Worm (Caenorhabditis elegans) whole organism, L2 larva: ENCODE results near the gene ZK1098.6.

ENCODE experiments used
- C34F6.9 ChIP-seq: fragments of 150-350 bp; optimal IDR thresholded peaks from 2 replicates; lab custom pipeline; 2014; ENCODE audit warnings: missing biosample characterization, missing genetic modification characterization
- F13H6.1 ChIP-seq: sonication (generic microtip); optimal IDR thresholded peaks from 2 replicates; lab custom pipeline; 2016; ENCODE audit warnings: missing genetic modification characterization, missing compliant biosample characterization
- R02D3.7 ChIP-seq: fragments of 150-350 bp; optimal IDR thresholded peaks from 2 replicates; lab custom pipeline; 2014; ENCODE audit warnings: missing biosample characterization, missing genetic modification characterization
- Y55F3AM.14 ChIP-seq: fragments of 200-800 bp; sonication (Bioruptor generic); optimal IDR thresholded peaks from 2 replicates; lab custom pipeline; 2018; ENCODE audit warnings: mild to moderate bottlenecking, missing genetic modification characterization, missing compliant biosample characterization
- aly-2 ChIP-seq: fragments of 150-350 bp; optimal IDR thresholded peaks from 2 replicates; lab custom pipeline; 2014; ENCODE audit warnings: missing biosample characterization, missing genetic modification characterization
- ama-1 ChIP-seq: fragments of 150-350 bp; optimal IDR thresholded peaks from 2 replicates; lab custom pipeline; 2018; ENCODE audit warnings: inconsistent platforms
- blmp-1 ChIP-seq: sonication (generic microtip); optimal IDR thresholded peaks from 2 replicates; lab custom pipeline; 2017; ENCODE audit warnings: missing genetic modification characterization, mild to moderate bottlenecking, missing compliant biosample characterization, antibody characterized with exemption, moderate library complexity; ENCODE audit not compliant: insufficient read depth
- ceh-16 ChIP-seq: fragments of 150-350 bp; optimal IDR thresholded peaks from 2 replicates; lab custom pipeline; 2014; ENCODE audit warnings: missing biosample characterization, missing genetic modification characterization
- ceh-82 ChIP-seq: fragments of 150-350 bp; optimal IDR thresholded peaks from 2 replicates; lab custom pipeline; 2014; ENCODE audit warnings: missing biosample characterization, missing genetic modification characterization
- crh-2 ChIP-seq: sonication (generic microtip); optimal IDR thresholded peaks from 2 replicates; lab custom pipeline; 2017; ENCODE audit warnings: missing biosample characterization, missing genetic modification characterization
- elt-1 ChIP-seq: fragments of 150-350 bp; optimal IDR thresholded peaks from 2 replicates; lab custom pipeline; 2014; ENCODE audit warnings: missing biosample characterization, missing genetic modification characterization
- elt-3 ChIP-seq: sonication (generic microtip); optimal IDR thresholded peaks from 2 replicates; lab custom pipeline; 2017; ENCODE audit warnings: missing biosample characterization, missing genetic modification characterization
- fos-1 ChIP-seq: fragments of 150-350 bp; optimal IDR thresholded peaks from 2 replicates; lab custom pipeline; 2014; ENCODE audit warnings: missing biosample characterization, missing genetic modification characterization
- gmeb-1 ChIP-seq: fragments of 150-350 bp; optimal IDR thresholded peaks from 2 replicates; lab custom pipeline; 2014; ENCODE audit warnings: missing biosample characterization, missing genetic modification characterization
- lin-11 ChIP-seq: fragments of 150-350 bp; sonication (generic microtip); optimal IDR thresholded peaks from 2 replicates; lab custom pipeline; 2014; ENCODE audit warnings: missing biosample characterization, missing genetic modification characterization, inconsistent platforms, mixed read lengths
- lin-13 ChIP-seq: fragments of 150-350 bp; optimal IDR thresholded peaks from 2 replicates; lab custom pipeline; 2014; ENCODE audit warnings: missing biosample characterization, missing genetic modification reagents, missing genetic modification characterization
- lin-39 ChIP-seq: fragments of 150-350 bp; optimal IDR thresholded peaks from 2 replicates; lab custom pipeline; 2014; ENCODE audit warnings: missing biosample characterization, missing genetic modification reagents, missing genetic modification characterization
- lsy-2 ChIP-seq, 2 experiments: fragments of 150-350 bp in 1 of 2; sonication (generic microtip) in 1 of 2; optimal IDR thresholded peaks; 2 replicates each; lab custom pipeline; 2014 to 2017; ENCODE audit warnings: missing biosample characterization in 2 of 2, missing genetic modification characterization in 2 of 2
- mab-5 ChIP-seq: fragments of 150-350 bp; optimal IDR thresholded peaks from 2 replicates; lab custom pipeline; 2014; ENCODE audit warnings: missing biosample characterization, missing genetic modification characterization
- mbf-1 ChIP-seq: sonication (generic microtip); optimal IDR thresholded peaks from 2 replicates; lab custom pipeline; 2017; ENCODE audit warnings: missing biosample characterization, missing genetic modification characterization
- mdl-1 ChIP-seq, 2 experiments: fragments of 150-350 bp in 1 of 2; sonication (generic microtip) in 1 of 2; optimal IDR thresholded peaks; 2 replicates each; lab custom pipeline; 2017; ENCODE audit warnings: missing biosample characterization in 2 of 2, missing genetic modification characterization in 2 of 2
- nhr-10 ChIP-seq: sonication (generic microtip); optimal IDR thresholded peaks from 2 replicates; lab custom pipeline; 2017; ENCODE audit warnings: missing biosample characterization, missing genetic modification characterization
- nhr-11 ChIP-seq: fragments of 150-350 bp; optimal IDR thresholded peaks from 2 replicates; lab custom pipeline; 2014; ENCODE audit warnings: missing biosample characterization, missing genetic modification characterization
- nhr-12 ChIP-seq: fragments of 150-350 bp; optimal IDR thresholded peaks from 2 replicates; lab custom pipeline; 2014; ENCODE audit warnings: missing biosample characterization, missing genetic modification characterization
- nhr-129 ChIP-seq: fragments of 150-350 bp; optimal IDR thresholded peaks from 2 replicates; lab custom pipeline; 2014; ENCODE audit warnings: missing biosample characterization, missing genetic modification characterization
- nhr-21 ChIP-seq: fragments of 150-350 bp; optimal IDR thresholded peaks from 2 replicates; lab custom pipeline; 2014; ENCODE audit warnings: missing biosample characterization, missing genetic modification characterization
- nhr-25 ChIP-seq: fragments of 150-350 bp; sonication (generic microtip); optimal IDR thresholded peaks from 3 replicates; lab custom pipeline; 2014; ENCODE audit warnings: missing biosample characterization, missing genetic modification characterization
- nhr-6 ChIP-seq: fragments of 150-350 bp; optimal IDR thresholded peaks from 2 replicates; lab custom pipeline; 2014; ENCODE audit warnings: missing biosample characterization, missing genetic modification characterization
- nhr-77 ChIP-seq: fragments of 150-350 bp; optimal IDR thresholded peaks from 2 replicates; lab custom pipeline; 2014; ENCODE audit warnings: missing biosample characterization, missing genetic modification characterization
- peb-1 ChIP-seq: fragments of 150-350 bp; optimal IDR thresholded peaks from 2 replicates; lab custom pipeline; 2014; ENCODE audit warnings: missing biosample characterization, missing genetic modification characterization
- sem-4 ChIP-seq: fragments of 150-350 bp; optimal IDR thresholded peaks from 2 replicates; lab custom pipeline; 2014; ENCODE audit warnings: missing biosample characterization, missing genetic modification reagents, missing genetic modification characterization
- skn-1 ChIP-seq: sonication (generic microtip); optimal IDR thresholded peaks from 2 replicates; lab custom pipeline; 2017; ENCODE audit warnings: missing biosample characterization, missing genetic modification characterization
- sma-3 ChIP-seq: sonication (generic microtip); optimal IDR thresholded peaks from 2 replicates; lab custom pipeline; 2016; ENCODE audit warnings: missing genetic modification reagents, missing genetic modification characterization, missing compliant biosample characterization
- sma-9 ChIP-seq, 2 experiments: fragments of 150-350 bp in 1 of 2; sonication (generic microtip) in 1 of 2; optimal IDR thresholded peaks; 2 replicates each; lab custom pipeline; 2014 to 2016; ENCODE audit warnings: missing genetic modification characterization in 2 of 2, mild to moderate bottlenecking in 1 of 2, missing biosample characterization in 1 of 2, missing compliant biosample characterization in 1 of 2, missing genetic modification reagents in 1 of 2, moderate library complexity in 1 of 2
- snpc-4 ChIP-seq: fragments of 150-350 bp; optimal IDR thresholded peaks from 2 replicates; lab custom pipeline; 2014; ENCODE audit warnings: missing biosample characterization, missing genetic modification characterization
- unc-39 ChIP-seq: fragments of 150-350 bp; optimal IDR thresholded peaks from 2 replicates; lab custom pipeline; 2014; ENCODE audit warnings: missing biosample characterization, missing genetic modification characterization
- unc-55 ChIP-seq: fragments of 150-350 bp; sonication (generic microtip); optimal IDR thresholded peaks from 3 replicates; lab custom pipeline; 2014; ENCODE audit warnings: missing biosample characterization, missing genetic modification reagents, missing genetic modification characterization
- zag-1 ChIP-seq: fragments of 150-350 bp; optimal IDR thresholded peaks from 2 replicates; lab custom pipeline; 2014; ENCODE audit warnings: missing biosample characterization, missing genetic modification characterization
- ztf-4 ChIP-seq: fragments of 150-350 bp; optimal IDR thresholded peaks from 2 replicates; lab custom pipeline; 2014; ENCODE audit warnings: missing biosample characterization, missing genetic modification characterization

The ZK1098.6 gene

DNA sequence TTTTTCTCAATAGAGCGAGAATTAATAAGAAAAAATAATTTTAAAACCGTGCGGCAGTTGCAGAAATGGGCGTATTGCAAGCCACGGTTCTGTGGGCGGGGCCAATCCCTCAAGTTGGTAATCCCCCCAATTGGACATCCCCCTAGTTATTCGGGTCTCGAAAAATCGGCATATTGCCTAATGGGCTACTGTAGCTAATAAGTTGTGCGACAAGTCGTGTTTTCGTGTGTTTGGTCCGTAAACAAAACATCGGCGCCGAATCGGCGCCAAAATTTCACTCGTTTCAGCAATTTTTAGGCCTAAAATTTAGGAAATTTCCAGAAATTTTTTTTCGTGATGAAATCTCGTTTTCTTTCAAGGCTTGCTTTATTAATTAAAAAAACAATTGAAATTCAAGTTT lies 22.6 kb upstream of the ZK1098.6 start:
- TF ChIP-seq C34F6.9 (tag; lab: Kevin White, UChicago) (no peak), peb-1 (tag; lab: Kevin White, UChicago) (no peak), elt-1 (tag; lab: Kevin White, UChicago) (no peak), lin-13 (no peak), ceh-16 (no peak), nhr-77 (tag; lab: Kevin White, UChicago) (no peak), nhr-6 (tag; lab: Kevin White, UChicago) (no peak), nhr-129 (tag; lab: Kevin White, UChicago) (no peak), gmeb-1 (no peak), nhr-25 (no peak), lsy-2 (tag; optimal IDR thresholded peaks at IDR 0.05; lab: Kevin White, UChicago) (no peak), sem-4 (no peak), Y55F3AM.14 (GFP tag; lab: Kevin White, UChicago) (no peak), sma-3 (GFP tag; lab: Kevin White, UChicago) (no peak)

DNA sequence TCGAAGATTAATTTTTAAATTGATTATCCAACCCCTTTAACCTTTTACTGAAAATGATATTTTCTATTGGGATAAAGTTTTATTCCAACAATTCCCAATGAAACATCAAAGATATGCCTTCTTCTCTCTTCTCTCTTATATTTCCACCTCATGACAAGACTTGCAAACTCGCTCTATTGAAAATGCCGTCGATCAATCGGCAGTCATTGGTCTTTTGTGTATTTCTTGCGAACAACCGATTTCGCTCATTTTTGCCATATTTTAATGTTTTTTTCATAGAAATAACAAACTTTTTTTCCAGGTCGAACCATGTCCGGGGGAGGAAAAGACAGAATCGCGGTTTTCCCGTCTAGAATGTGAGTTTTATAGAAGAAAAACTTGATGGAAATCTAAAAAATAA lies 19.2 kb upstream of the ZK1098.6 start, which contains the start of gene vha-14:
TSS of gene vha-14 (plus strand) at position 302 of the 400 bp plus-strand sequence.
- TF ChIP-seq unc-39 (no peak), nhr-25 (peak; percentile 9), ceh-82 (tag; lab: Kevin White, UChicago) (no peak), mdl-1 (tag; optimal IDR thresholded peaks at IDR 0.05; lab: Kevin White, UChicago) (no peak), sma-3 (GFP tag; lab: Kevin White, UChicago) (peak; percentile 4), lsy-2 (tag; optimal IDR thresholded peaks at IDR 0.05; lab: Kevin White, UChicago) (peak in 1 of 2 experiments; percentile 71), fos-1 (peak; percentile 60), crh-2 (tag; lab: Kevin White, UChicago) (peak; percentile 87), ama-1 (lab: Kevin White, UChicago) (peak; percentile 20), unc-55 (peak; percentile 64), sem-4 (no peak), blmp-1 (tag; lab: Kevin White, UChicago) (no peak), ztf-4 (tag; lab: Kevin White, UChicago) (peak; percentile 20), nhr-129 (tag; lab: Kevin White, UChicago) (peak; percentile 74), nhr-12 (tag; lab: Kevin White, UChicago) (no peak), C34F6.9 (tag; lab: Kevin White, UChicago) (peak; percentile 81), nhr-21 (peak; percentile 9), snpc-4 (tag; lab: Kevin White, UChicago) (peak; percentile 31)

DNA sequence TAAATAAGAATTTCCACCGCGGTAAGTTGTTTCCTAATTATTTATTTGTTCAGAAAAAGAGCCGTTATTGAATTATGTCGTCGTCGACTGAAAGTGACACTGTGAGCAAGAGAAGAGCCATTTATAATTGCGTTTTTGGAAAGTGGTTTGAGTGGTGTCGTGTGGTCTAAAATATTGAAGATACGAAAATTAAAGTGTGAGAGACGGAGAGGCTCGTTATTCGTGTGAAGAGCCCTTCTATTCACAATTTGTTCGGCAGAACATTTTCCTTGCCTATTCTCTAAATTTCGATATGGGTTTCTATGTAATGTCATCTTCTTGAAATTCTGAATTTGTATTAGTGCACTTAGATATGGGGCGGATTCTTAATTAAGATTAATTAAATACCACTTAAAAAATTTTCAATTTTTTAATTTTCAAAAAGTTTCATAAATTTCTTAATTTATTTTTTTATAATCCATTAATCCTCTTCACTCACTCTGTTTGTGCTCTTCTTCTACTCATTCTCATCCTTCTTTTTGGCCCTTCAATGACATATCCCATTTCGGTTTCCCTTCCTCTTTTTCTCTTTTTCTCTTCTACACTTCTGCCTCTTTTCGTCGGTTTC lies 17.1 kb upstream of the ZK1098.6 start:
- TF ChIP-seq C34F6.9 (tag; lab: Kevin White, UChicago) (peak; percentile 36), lsy-2 (tag; optimal IDR thresholded peaks at IDR 0.05; lab: Kevin White, UChicago) (peak in 1 of 2 experiments; percentile 42), mbf-1 (no peak), unc-55 (peak; percentile 38), lin-11 (no peak), nhr-25 (peak; percentile 53), aly-2 (no peak), nhr-10 (tag; lab: Kevin White, UChicago) (no peak), lin-39 (tag; lab: Kevin White, UChicago) (no peak), zag-1 (tag; lab: Kevin White, UChicago) (peak; percentile 29), elt-3 (tag; lab: Kevin White, UChicago) (no peak), R02D3.7 (tag; lab: Kevin White, UChicago) (no peak), ceh-82 (tag; lab: Kevin White, UChicago) (no peak), nhr-12 (tag; lab: Kevin White, UChicago) (no peak), mab-5 (tag; lab: Kevin White, UChicago) (no peak), unc-39 (no peak), sem-4 (no peak), skn-1 (no peak), ztf-4 (tag; lab: Kevin White, UChicago) (peak; percentile 23), lin-13 (peak; percentile 23), nhr-6 (tag; lab: Kevin White, UChicago) (peak; percentile 42), mdl-1 (tag; optimal IDR thresholded peaks at IDR 0.05; lab: Kevin White, UChicago) (no peak), ama-1 (lab: Kevin White, UChicago) (peak; percentile 39), crh-2 (tag; lab: Kevin White, UChicago) (peak; percentile 30), fos-1 (no peak), F13H6.1 (peak; percentile 37), gmeb-1 (peak; percentile 4), sma-9 (GFP tag; optimal IDR thresholded peaks at IDR 0.05; lab: Kevin White, UChicago) (no peak), sma-9 (tag; optimal IDR thresholded peaks at IDR 0.05; lab: Kevin White, UChicago) (no peak), nhr-11 (tag; lab: Kevin White, UChicago) (no peak)
